Worm (Caenorhabditis elegans) whole organism, L4/young adult: ENCODE data around the gene fbxa-38.

Source experiments
- W03F9.2 ChIP-seq: fragments of 150-350 bp; optimal IDR thresholded peaks from 2 replicates; lab custom pipeline; 2014; ENCODE audit warnings: missing biosample characterization, missing genetic modification characterization
- dao-5 ChIP-seq: sonication (generic microtip); optimal IDR thresholded peaks from 2 replicates; lab custom pipeline; 2016; ENCODE audit warnings: missing genotype, missing genetic modification characterization, moderate library complexity, missing compliant biosample characterization
- him-1 ChIP-seq: sonication (generic microtip); optimal IDR thresholded peaks from 2 replicates; lab custom pipeline; 2016; ENCODE audit warnings: missing genotype, missing genetic modification reagents, missing genetic modification characterization, missing compliant biosample characterization

DNA sequence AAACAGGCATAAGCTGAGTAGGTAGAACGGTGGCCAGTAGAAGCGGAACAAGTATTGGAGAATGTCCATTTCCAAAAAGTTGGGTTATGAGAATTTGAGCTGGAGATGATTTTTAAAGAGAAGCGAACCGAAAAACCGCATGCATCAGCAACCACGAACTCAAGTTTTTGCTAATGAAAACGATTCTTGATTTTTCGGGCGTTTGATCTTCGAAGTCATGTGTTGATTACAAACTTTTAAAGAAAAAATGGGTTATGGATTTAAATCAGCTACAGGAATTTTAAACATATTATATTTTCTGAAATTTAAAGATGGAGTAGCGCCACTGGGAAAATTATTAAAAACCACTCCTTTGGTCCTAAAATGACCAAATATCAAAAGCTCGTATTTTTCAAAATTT, 540 bp upstream of the fbxa-38 start, which contains the start of gene srd-65:
- TF ChIP-seq him-1 (tag; lab: Kevin White, UChicago), result no peak
- no peak for TF ChIP-seq W03F9.2 (tag; lab: Kevin White, UChicago)
- TF ChIP-seq dao-5 (tag; lab: Kevin White, UChicago), result no peak
